Worm (Caenorhabditis elegans) whole organism, mixed stage, embryonic: ENCODE results near the gene pqn-78.

Experiments used
- M03D4.4 ChIP-seq: sonication (generic microtip); optimal IDR thresholded peaks from 2 replicates; lab custom pipeline; 2017; ENCODE audit warnings: mild to moderate bottlenecking, missing genetic modification characterization, missing compliant biosample characterization
- bed-3 ChIP-seq: fragments of 200-800 bp; sonication (Bioruptor generic); optimal IDR thresholded peaks from 3 replicates; lab custom pipeline; 2018; ENCODE audit warnings: mild to moderate bottlenecking, missing genetic modification characterization, moderate library complexity, missing compliant biosample characterization
- blmp-1 ChIP-seq: fragments of 150-350 bp; optimal IDR thresholded peaks from 2 replicates; lab custom pipeline; 2014; ENCODE audit warnings: missing biosample characterization, missing genetic modification characterization
- ceh-43 ChIP-seq: fragments of 200-800 bp; sonication (Bioruptor generic); optimal IDR thresholded peaks from 2 replicates; lab custom pipeline; 2018; ENCODE audit warnings: mild to moderate bottlenecking, missing genetic modification characterization, moderate library complexity, missing compliant biosample characterization
- ceh-83 ChIP-seq: fragments of 200-800 bp; sonication (Bioruptor generic); optimal IDR thresholded peaks from 2 replicates; lab custom pipeline; 2018; ENCODE audit warnings: mild to moderate bottlenecking, missing genetic modification characterization, missing compliant biosample characterization
- ces-1 ChIP-seq: fragments of 150-350 bp; optimal IDR thresholded peaks from 2 replicates; lab custom pipeline; 2014; ENCODE audit warnings: missing biosample characterization, missing genetic modification reagents, missing genetic modification characterization
- cnd-1 ChIP-seq: fragments of 200-800 bp; sonication (Bioruptor generic); optimal IDR thresholded peaks from 2 replicates; lab custom pipeline; 2018; ENCODE audit warnings: mild to moderate bottlenecking, missing genetic modification characterization, missing compliant biosample characterization
- drap-1 ChIP-seq: fragments of 200-800 bp; sonication (Bioruptor generic); optimal IDR thresholded peaks from 3 replicates; lab custom pipeline; 2018; ENCODE audit warnings: mild to moderate bottlenecking, missing genetic modification characterization, missing compliant biosample characterization
- elt-1 ChIP-seq: sonication (generic microtip); optimal IDR thresholded peaks from 2 replicates; lab custom pipeline; 2017; ENCODE audit warnings: missing genetic modification characterization, mild to moderate bottlenecking, missing compliant biosample characterization, antibody characterized with exemption, moderate library complexity, borderline replicate concordance; ENCODE audit not compliant: insufficient read depth
- elt-3 ChIP-seq: fragments of 150-350 bp; optimal IDR thresholded peaks from 2 replicates; lab custom pipeline; 2014; ENCODE audit warnings: missing biosample characterization, missing genetic modification characterization
- flh-1 ChIP-seq: fragments of 200-800 bp; sonication (Bioruptor generic); optimal IDR thresholded peaks from 2 replicates; lab custom pipeline; 2018; ENCODE audit warnings: mild to moderate bottlenecking, missing genetic modification characterization, moderate library complexity, missing compliant biosample characterization
- ham-2 ChIP-seq: fragments of 200-800 bp; sonication (Bioruptor generic); optimal IDR thresholded peaks from 2 replicates; lab custom pipeline; 2018; ENCODE audit warnings: mild to moderate bottlenecking, missing genetic modification characterization, missing compliant biosample characterization
- hlh-1 ChIP-seq: fragments of 150-350 bp; optimal IDR thresholded peaks from 2 replicates; lab custom pipeline; 2014; ENCODE audit warnings: missing biosample characterization, missing genetic modification reagents, missing genetic modification characterization
- lin-13 ChIP-seq: fragments of 150-350 bp; optimal IDR thresholded peaks from 2 replicates; lab custom pipeline; 2014; ENCODE audit warnings: missing biosample characterization, missing genetic modification characterization
- lin-32 ChIP-seq: fragments of 200-800 bp; sonication (Bioruptor generic); optimal IDR thresholded peaks from 2 replicates; lab custom pipeline; 2018; ENCODE audit warnings: mild to moderate bottlenecking, missing genetic modification characterization, missing compliant biosample characterization
- lsy-2 ChIP-seq: fragments of 150-350 bp; optimal IDR thresholded peaks from 2 replicates; lab custom pipeline; 2014; ENCODE audit warnings: missing biosample characterization, missing genetic modification characterization
- mep-1 ChIP-seq: fragments of 150-350 bp; optimal IDR thresholded peaks from 2 replicates; lab custom pipeline; 2017; ENCODE audit warnings: missing biosample characterization, missing genetic modification reagents, missing genetic modification characterization, inconsistent platforms
- mls-2 ChIP-seq: sonication (generic microtip); optimal IDR thresholded peaks from 2 replicates; lab custom pipeline; 2016; ENCODE audit warnings: mild to moderate bottlenecking, missing genetic modification characterization, moderate library complexity, missing compliant biosample characterization
- nhr-12 ChIP-seq: fragments of 150-350 bp; optimal IDR thresholded peaks from 2 replicates; lab custom pipeline; 2014; ENCODE audit warnings: missing biosample characterization, missing genetic modification characterization
- nhr-2 ChIP-seq: fragments of 150-350 bp; optimal IDR thresholded peaks from 2 replicates; lab custom pipeline; 2014; ENCODE audit warnings: missing biosample characterization, missing genetic modification characterization
- nhr-237 ChIP-seq: fragments of 150-350 bp; optimal IDR thresholded peaks from 2 replicates; lab custom pipeline; 2014; ENCODE audit warnings: missing biosample characterization, missing genetic modification characterization
- nhr-28 ChIP-seq: fragments of 150-350 bp; optimal IDR thresholded peaks from 2 replicates; lab custom pipeline; 2014; ENCODE audit warnings: missing biosample characterization, missing genetic modification characterization
- nhr-76 ChIP-seq: sonication (generic microtip); optimal IDR thresholded peaks from 2 replicates; lab custom pipeline; 2017; ENCODE audit warnings: missing biosample characterization, missing genetic modification characterization
- pha-4 ChIP-seq: fragments of 150-350 bp; optimal IDR thresholded peaks from 2 replicates; lab custom pipeline; 2018; ENCODE audit warnings: missing biosample characterization, missing genetic modification reagents, missing genetic modification characterization
- sem-2 ChIP-seq: fragments of 200-800 bp; sonication (Bioruptor generic); optimal IDR thresholded peaks from 2 replicates; lab custom pipeline; 2018; ENCODE audit warnings: mild to moderate bottlenecking, missing genetic modification characterization, missing compliant biosample characterization
- snpc-4 ChIP-seq: fragments of 150-350 bp; optimal IDR thresholded peaks from 2 replicates; lab custom pipeline; 2014; ENCODE audit warnings: missing biosample characterization, missing genetic modification characterization
- sptf-1 ChIP-seq: sonication (generic microtip); optimal IDR thresholded peaks from 2 replicates; lab custom pipeline; 2017; ENCODE audit warnings: mild to moderate bottlenecking, missing genetic modification characterization, moderate library complexity, missing compliant biosample characterization
- unc-120 ChIP-seq: sonication (generic microtip); optimal IDR thresholded peaks from 2 replicates; lab custom pipeline; 2017; ENCODE audit warnings: missing genetic modification characterization, missing compliant biosample characterization; ENCODE audit not compliant: poor library complexity, severe bottlenecking
- unc-39 ChIP-seq: fragments of 150-350 bp; optimal IDR thresholded peaks from 2 replicates; lab custom pipeline; 2014; ENCODE audit warnings: missing biosample characterization, missing genetic modification characterization
- unc-62 ChIP-seq: fragments of 150-350 bp; optimal IDR thresholded peaks from 2 replicates; lab custom pipeline; 2014; ENCODE audit warnings: missing biosample characterization, missing genetic modification reagents, missing genetic modification characterization
- zip-8 ChIP-seq: fragments of 150-350 bp; optimal IDR thresholded peaks from 2 replicates; lab custom pipeline; 2014; ENCODE audit warnings: missing biosample characterization, missing genetic modification characterization
- ztf-11 ChIP-seq: fragments of 150-350 bp; optimal IDR thresholded peaks from 2 replicates; lab custom pipeline; 2014; ENCODE audit warnings: missing biosample characterization, missing genetic modification characterization

Gene pqn-78

ce11 chrIV:15561223-15561656 lies 33.6 kb downstream of the pqn-78 start:
- TF ChIP-seq nhr-237 (no peak), cnd-1 (tag; lab: Kevin White, UChicago) (peak; percentile 33), sptf-1 (tag; lab: Kevin White, UChicago) (peak; percentile 71), unc-120 (tag; lab: Kevin White, UChicago) (peak; percentile 26), mls-2 (tag; lab: Kevin White, UChicago) (peak; percentile 66), hlh-1 (tag; lab: Kevin White, UChicago) (no peak), nhr-2 (tag; lab: Kevin White, UChicago) (peak; percentile 17), nhr-12 (tag; lab: Kevin White, UChicago) (no peak), ztf-11 (no peak), ces-1 (GFP tag; lab: Kevin White, UChicago) (peak; percentile 81), elt-3 (tag; lab: Kevin White, UChicago) (no peak), elt-1 (tag; lab: Kevin White, UChicago) (no peak), snpc-4 (tag; lab: Kevin White, UChicago) (no peak), lsy-2 (tag; lab: Kevin White, UChicago) (peak; percentile 46), drap-1 (no peak), sem-2 (GFP tag; lab: Kevin White, UChicago) (no peak), flh-1 (GFP tag; lab: Kevin White, UChicago) (no peak), lin-13 (tag; lab: Kevin White, UChicago) (peak; percentile 57), mep-1 (tag; lab: Kevin White, UChicago) (peak; percentile 37), bed-3 (no peak), zip-8 (tag; lab: Kevin White, UChicago) (no peak), M03D4.4 (tag; lab: Kevin White, UChicago) (peak; percentile 47), pha-4 (tag; lab: Kevin White, UChicago) (peak; percentile 54), unc-62 (GFP tag; lab: Kevin White, UChicago) (no peak), unc-39 (tag; lab: Kevin White, UChicago) (no peak), ham-2 (GFP tag; lab: Kevin White, UChicago) (no peak), lin-32 (GFP tag; lab: Kevin White, UChicago) (no peak)

ce11 chrIV:15559065-15559464 lies 35.8 kb downstream of the pqn-78 start:
- no peak for TF ChIP-seq elt-3 (tag; lab: Kevin White, UChicago)
- no peak for TF ChIP-seq ham-2 (GFP tag; lab: Kevin White, UChicago)
- no peak for TF ChIP-seq nhr-237
- no peak for TF ChIP-seq ceh-83 (GFP tag; lab: Kevin White, UChicago)
- no peak for TF ChIP-seq lin-32 (GFP tag; lab: Kevin White, UChicago)
- TF ChIP-seq nhr-28 (tag; lab: Kevin White, UChicago): no peak
- no peak for TF ChIP-seq ceh-43 (GFP tag; lab: Kevin White, UChicago)

- TF ChIP-seq unc-39 (tag; lab: Kevin White, UChicago): no peak
- TF ChIP-seq unc-62 (GFP tag; lab: Kevin White, UChicago): no peak
- no peak for TF ChIP-seq nhr-237
- TF ChIP-seq lsy-2 (tag; lab: Kevin White, UChicago): no peak
- no peak for TF ChIP-seq hlh-1 (tag; lab: Kevin White, UChicago)
- TF ChIP-seq mep-1 (tag; lab: Kevin White, UChicago): no peak
- no peak for TF ChIP-seq zip-8 (tag; lab: Kevin White, UChicago)
- TF ChIP-seq blmp-1 (tag; lab: Kevin White, UChicago): no peak
- TF ChIP-seq nhr-76: no peak
- no peak for TF ChIP-seq ztf-11
- no peak for TF ChIP-seq lin-13 (tag; lab: Kevin White, UChicago)
- TF ChIP-seq ces-1 (GFP tag; lab: Kevin White, UChicago): no peak
- TF ChIP-seq M03D4.4 (tag; lab: Kevin White, UChicago): no peak
- TF ChIP-seq elt-3 (tag; lab: Kevin White, UChicago): no peak
- TF ChIP-seq cnd-1 (tag; lab: Kevin White, UChicago): no peak
Observed at ce11 chrIV:15554771-15555170, 40.1 kb downstream of the pqn-78 start.
